Fruit fly (Drosophila melanogaster) whole organism, wandering third instar larva: ENCODE data around the gene CG9547.
A peak's percentile ranks its signal among the peaks of the same experiment; 100 is the strongest.

ENCODE experiments used
- CrebA ChIP-seq: fragments of 200-800 bp; sonication (Bioruptor generic); optimal IDR thresholded peaks from 2 replicates; lab custom pipeline; 2016; ENCODE audit warnings: missing biosample characterization, mild to moderate bottlenecking, missing genetic modification characterization, borderline replicate concordance
- Dfd ChIP-seq: fragments of >200 bp; optimal IDR thresholded peaks from 2 replicates; lab custom pipeline; 2017; ENCODE audit warnings: missing biosample characterization, missing genetic modification characterization
- Rel ChIP-seq, 2 experiments: fragments of 200-800 bp; sonication (Bioruptor generic) in 1 of 2; optimal IDR thresholded peaks; 2 replicates in 1 of 2; 3 replicates in 1 of 2; lab custom pipeline; 2016 to 2019; ENCODE audit warnings: mild to moderate bottlenecking in 2 of 2, missing biosample characterization in 2 of 2, missing genetic modification characterization in 2 of 2, moderate library complexity in 1 of 2
- foxo ChIP-seq, 2 experiments: fragments of 200-800 bp; sonication (Bioruptor generic); optimal IDR thresholded peaks; 2 replicates in 1 of 2; 3 replicates in 1 of 2; lab custom pipeline; 2016 to 2017; ENCODE audit warnings: missing biosample characterization in 2 of 2, missing genetic modification characterization in 2 of 2
- h ChIP-seq: fragments of 200-800 bp; sonication (Bioruptor generic); optimal IDR thresholded peaks from 3 replicates; lab custom pipeline; 2016; ENCODE audit warnings: missing biosample characterization, mild to moderate bottlenecking, missing genetic modification characterization
- jim ChIP-seq: fragments of 175-275, 200-325 bp; sonication (Bioruptor generic); optimal IDR thresholded peaks from 2 replicates; lab custom pipeline; 2016; ENCODE audit warnings: missing biosample characterization, mild to moderate bottlenecking, missing genetic modification characterization
- psq ChIP-seq: fragments of 200-800 bp; sonication (Bioruptor generic); optimal IDR thresholded peaks from 3 replicates; lab custom pipeline; 2017; ENCODE audit warnings: missing biosample characterization, mild to moderate bottlenecking, missing genetic modification characterization, moderate library complexity
- rgr ChIP-seq: fragments of 200-800 bp; sonication (Bioruptor generic); optimal IDR thresholded peaks from 3 replicates; lab custom pipeline; 2016; ENCODE audit warnings: missing biosample characterization, mild to moderate bottlenecking, missing genetic modification characterization
- sv ChIP-seq: fragments of 200-800 bp; sonication (Bioruptor generic); optimal IDR thresholded peaks from 3 replicates; lab custom pipeline; 2016; ENCODE audit warnings: missing biosample characterization, missing genetic modification characterization
- usp ChIP-seq: fragments of >200 bp; optimal IDR thresholded peaks from 2 replicates; lab custom pipeline; 2017; ENCODE audit warnings: missing biosample characterization, missing genetic modification characterization

dm6 chr2L:6457583-6457982, 36.7 kb downstream of the CG9547 start:
- TF ChIP-seq usp (GFP tag; lab: Kevin White, UChicago) (no peak), rgr (GFP tag; lab: Kevin White, UChicago) (no peak), jim (no peak), foxo (GFP tag; optimal IDR thresholded peaks at IDR 0.05; lab: Kevin White, UChicago) (no peak), sv (GFP tag; lab: Kevin White, UChicago) (no peak), psq (GFP tag; lab: Kevin White, UChicago) (no peak), Rel (GFP tag; optimal IDR thresholded peaks at IDR 0.05; lab: Kevin White, UChicago) (no peak), Rel (tag; optimal IDR thresholded peaks at IDR 0.05; lab: Kevin White, UChicago) (peak; percentile 5), h (no peak), Dfd (GFP tag; lab: Kevin White, UChicago) (no peak), CrebA (GFP tag; lab: Kevin White, UChicago) (no peak)
